Fruit fly (Drosophila melanogaster): ENCODE data around the gene CG12017.

The CG12017 gene

DNA sequence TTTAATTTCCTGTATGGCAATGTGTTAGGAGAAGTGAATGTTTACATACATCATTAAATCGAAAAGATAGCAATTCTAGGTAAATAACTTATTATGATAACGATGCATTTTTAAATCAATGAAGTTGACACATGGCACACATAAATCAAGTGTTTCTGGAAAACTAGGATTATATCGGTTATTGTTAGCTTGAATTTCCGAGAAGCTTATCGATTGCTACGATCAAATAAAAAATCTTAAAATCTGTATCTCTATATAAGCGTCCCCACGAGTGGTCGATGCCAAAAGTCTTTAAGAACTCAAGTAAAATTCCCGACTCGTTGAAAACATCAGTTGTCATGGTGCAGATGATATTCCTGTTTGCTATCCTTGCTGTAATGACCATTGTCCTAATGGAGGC, 34.7 kb downstream of the CG12017 start, which contains the start of gene Drsl3:
Drsl3 (plus strand) TSS at position 301 of the 400 bp plus-strand sequence.
- no peak for TF ChIP-seq CG17801 (GFP tag; optimal IDR thresholded peaks at IDR 0.05; ENCODE audit: partially characterized antibody)

DNA sequence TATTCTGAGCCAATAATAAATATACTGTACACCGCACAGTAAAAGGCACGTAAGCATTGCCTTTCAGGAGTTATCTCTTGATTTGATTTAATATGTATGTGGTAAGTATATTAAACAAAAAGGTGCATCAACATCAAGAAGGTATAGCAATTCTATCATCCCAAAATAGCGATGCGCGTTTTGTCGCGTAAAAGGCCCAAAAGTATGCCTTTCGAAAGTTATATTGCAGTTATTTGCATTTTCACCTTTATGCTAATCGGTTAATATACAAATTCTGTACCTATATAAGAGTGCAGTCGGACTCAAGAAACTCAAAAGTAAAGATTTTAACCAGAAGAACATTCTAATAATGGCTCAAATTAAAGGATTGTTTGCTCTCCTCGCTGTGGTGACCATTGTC, 35.2 kb downstream of the CG12017 start, which contains the start of gene Drsl4:
Drsl4 (plus strand) TSS at position 333 of the 400 bp plus-strand sequence.
- no peak for TF ChIP-seq CG17801 (GFP tag; optimal IDR thresholded peaks at IDR 0.05; ENCODE audit: partially characterized antibody)

DNA sequence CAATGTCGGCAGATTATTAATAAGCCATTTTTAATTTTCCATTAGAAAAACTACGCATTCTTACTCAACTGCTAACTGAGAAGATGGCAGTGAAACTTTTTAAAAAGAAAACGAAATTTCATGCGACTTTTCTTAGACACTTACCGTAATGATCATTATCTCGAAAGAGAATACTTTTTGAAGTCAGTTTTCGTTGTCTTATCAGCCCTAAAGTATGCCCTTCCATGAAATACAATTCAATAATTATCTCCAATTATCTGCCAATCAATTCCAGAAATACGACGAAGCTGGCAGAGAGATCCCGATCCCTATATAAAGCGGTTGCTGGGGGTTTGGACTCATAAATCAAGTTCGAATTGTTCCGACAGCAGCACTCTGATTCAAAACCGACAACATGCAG, 36.4 kb downstream of the CG12017 start, which contains the start of gene Drsl5:
Drsl5 (plus strand) TSS at position 341 of the 400 bp plus-strand sequence.
- TF ChIP-seq CG17801 (GFP tag; optimal IDR thresholded peaks at IDR 0.05; ENCODE audit: partially characterized antibody) = no peak

dm6 chr3L:3319223-3319643, 39.2 kb downstream of the CG12017 start, which contains the start of the genes PIG-C, CG12016 and Dpm2:
Gene PIG-C, minus strand, starts transcription at chr3L:3319232.
Gene CG12016, plus strand, starts transcription at chr3L:3319555.
Gene Dpm2, plus strand, starts transcription at chr3L:3319555.
- TF ChIP-seq CG17801 (GFP tag; optimal IDR thresholded peaks at IDR 0.05; ENCODE audit: partially characterized antibody) = peak; percentile 50

DNA sequence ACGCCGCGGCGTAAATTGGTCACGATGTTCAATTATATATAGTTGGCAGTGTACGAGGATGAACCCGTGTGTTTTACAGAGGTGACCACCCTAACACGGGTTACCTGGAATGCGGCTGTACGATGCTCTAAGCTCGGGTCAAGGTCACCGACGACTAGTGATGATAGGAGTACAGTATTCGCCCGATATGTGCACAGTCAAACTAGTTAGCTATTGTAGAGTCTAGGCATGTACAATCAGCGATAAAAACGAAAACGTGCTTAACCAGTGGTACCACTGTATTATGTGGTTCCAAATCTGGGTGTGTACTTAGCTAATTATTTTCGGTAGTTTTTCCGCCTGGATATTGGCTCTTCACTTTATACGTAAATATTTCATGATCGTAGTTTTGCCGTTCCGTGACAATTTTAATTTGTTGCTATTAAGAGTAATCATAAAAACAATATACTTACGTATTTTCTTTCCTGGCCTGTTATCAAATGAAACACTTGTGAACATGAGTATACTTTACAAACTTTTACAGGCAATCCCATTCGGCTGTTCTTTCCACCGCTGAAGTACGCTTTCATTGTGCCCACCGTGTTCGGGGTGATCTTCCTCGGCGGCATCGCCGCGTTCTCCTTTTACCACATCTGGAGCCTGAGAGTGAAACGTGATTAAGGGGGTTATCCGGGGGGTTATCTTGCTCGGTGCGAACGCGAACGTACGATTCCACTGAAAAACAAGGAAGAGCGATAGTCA, 40.1 kb downstream of the CG12017 start:
- TF ChIP-seq CG17801 (GFP tag; optimal IDR thresholded peaks at IDR 0.05; ENCODE audit: partially characterized antibody) = no peak

- TF ChIP-seq CG17801 (GFP tag; optimal IDR thresholded peaks at IDR 0.05; ENCODE audit: partially characterized antibody) = no peak
Measured at dm6 chr3L:3325597-3325924, 45.5 kb downstream of the CG12017 start.

DNA sequence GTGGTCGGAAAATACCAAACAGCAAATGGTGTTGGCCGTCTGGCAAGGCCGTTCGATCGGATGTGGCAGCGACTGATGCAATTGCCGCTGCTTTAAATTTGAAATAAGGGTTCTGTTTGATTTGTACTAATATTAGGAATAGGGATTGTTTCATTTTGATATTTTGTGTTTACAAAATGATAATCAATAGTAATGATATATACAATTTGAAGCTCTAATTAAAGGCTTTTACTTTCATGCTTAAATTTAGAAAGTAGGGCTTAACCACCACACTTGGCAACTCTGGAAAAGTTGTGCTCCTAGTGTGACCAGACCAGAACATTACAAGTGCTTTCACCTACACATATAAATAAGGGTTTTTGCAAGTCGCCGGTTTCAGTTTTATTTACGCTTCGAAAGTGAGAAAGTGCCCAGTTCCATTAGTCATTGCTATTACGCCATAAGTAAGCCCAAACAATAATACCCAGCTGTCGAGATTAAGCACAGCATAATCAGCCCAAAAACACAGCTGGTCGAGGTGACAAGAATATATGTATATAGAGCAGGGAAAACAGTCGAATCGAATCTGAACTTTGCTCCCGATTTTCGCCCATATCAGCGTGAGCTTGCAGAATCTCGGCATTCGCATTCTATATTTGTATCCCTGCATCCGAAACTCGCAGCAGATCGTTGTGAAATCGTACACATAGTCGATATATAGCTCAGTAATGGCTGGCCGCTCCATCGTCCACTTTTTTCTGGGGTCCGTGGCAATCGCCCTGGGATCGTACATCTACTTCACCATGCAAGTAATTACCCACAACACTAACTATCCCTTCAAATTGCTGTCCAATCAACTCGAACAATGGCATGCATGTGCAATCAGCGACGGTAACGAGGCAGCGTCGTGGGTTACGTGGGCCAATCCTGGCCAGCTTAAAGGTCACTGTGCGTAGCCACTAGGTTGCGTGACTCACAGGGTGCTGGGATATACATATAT, 46.2 kb downstream of the CG12017 start, which contains the start of gene Gtpx:
Gtpx (plus strand) TSS at position 341 of the 979 bp plus-strand sequence.
- TF ChIP-seq CG17801 (GFP tag; optimal IDR thresholded peaks at IDR 0.05; ENCODE audit: partially characterized antibody) = peak; percentile 24

DNA sequence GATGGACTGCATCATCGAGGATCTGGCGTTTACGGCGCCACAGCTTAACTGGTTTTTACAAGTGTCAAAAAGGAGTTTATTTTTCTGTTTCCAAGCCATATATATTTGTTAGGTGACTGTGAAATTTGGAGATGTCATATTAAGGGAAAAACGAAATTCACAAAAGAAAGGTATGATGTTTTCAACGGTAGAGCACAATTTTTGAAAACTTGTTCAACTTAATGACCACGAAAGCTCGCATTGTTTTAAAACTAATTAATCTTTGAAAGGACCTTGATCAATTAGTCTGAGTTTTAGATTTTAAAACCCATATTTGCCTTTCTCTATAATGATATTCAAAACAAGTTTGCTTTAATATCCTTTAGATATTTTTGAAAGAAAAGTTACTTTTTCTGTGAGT, 48.7 kb downstream of the CG12017 start, which contains the start of gene Strip:
Strip (minus strand) TSS at position 101 of the 400 bp plus-strand sequence.
- no peak for TF ChIP-seq CG17801 (GFP tag; optimal IDR thresholded peaks at IDR 0.05; ENCODE audit: partially characterized antibody)

DNA sequence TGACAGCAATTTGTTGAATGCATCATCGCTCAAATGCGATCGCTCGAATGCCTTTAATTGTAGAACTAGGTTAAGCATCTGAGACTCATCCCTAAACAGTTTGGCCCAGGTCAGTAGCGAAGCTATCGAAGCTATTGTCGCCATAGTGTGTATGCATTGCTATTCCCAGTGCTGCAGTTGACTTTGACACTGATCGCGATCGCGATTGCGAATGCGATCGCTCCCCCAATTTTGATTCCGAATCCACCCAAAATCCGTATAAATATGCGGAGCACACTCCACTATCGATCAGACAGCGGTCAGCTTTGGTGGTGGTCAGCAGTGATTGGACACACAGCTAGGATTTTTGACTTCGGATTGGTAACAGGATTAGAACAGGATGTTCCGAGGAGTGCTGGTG, 49.7 kb downstream of the CG12017 start, which contains the start of gene CG14961:
CG14961 (plus strand) TSS at position 301 of the 400 bp plus-strand sequence.
- no peak for TF ChIP-seq CG17801 (GFP tag; optimal IDR thresholded peaks at IDR 0.05; ENCODE audit: partially characterized antibody)

- TF ChIP-seq CG17801 (GFP tag; optimal IDR thresholded peaks at IDR 0.05; ENCODE audit: partially characterized antibody) = peak; percentile 37
Measured at dm6 chr3L:3334784-3335183, 54.7 kb downstream of the CG12017 start, which contains the start of gene CG14969. Gene CG14969, minus strand, starts transcription at chr3L:3334978.

DNA sequence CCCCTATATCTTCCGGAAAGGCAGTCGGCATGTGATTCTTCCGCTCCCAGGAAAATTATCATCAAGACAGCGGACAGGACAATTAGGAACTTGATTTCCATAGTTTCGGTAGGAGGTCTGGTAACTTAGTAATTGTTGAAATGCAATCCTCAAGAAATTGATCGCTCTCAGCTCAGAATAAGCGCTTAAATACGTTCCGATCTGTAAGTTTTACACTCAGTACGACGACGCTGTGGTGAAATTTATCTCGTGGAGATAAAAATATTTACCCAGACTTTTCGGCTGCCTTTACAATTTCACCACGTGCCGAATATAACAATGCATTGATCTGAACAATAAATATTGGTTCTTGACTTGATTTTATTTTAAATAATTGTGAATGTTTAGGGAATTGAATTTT, 55.6 kb downstream of the CG12017 start, which contains the start of gene Drsl1:
Drsl1 (minus strand) TSS at position 101 of the 400 bp plus-strand sequence.
- no peak for TF ChIP-seq CG17801 (GFP tag; optimal IDR thresholded peaks at IDR 0.05; ENCODE audit: partially characterized antibody)

dm6 chr3L:3336368-3337164, 56.5 kb downstream of the CG12017 start, which contains the start of the genes Drsl6 and kst:
Gene Drsl6, minus strand, starts transcription at chr3L:3336418.
Gene kst, plus strand, starts transcription at chr3L:3336860.
- TF ChIP-seq CG17801 (GFP tag; optimal IDR thresholded peaks at IDR 0.05; ENCODE audit: partially characterized antibody) = peak; percentile 87

DNA sequence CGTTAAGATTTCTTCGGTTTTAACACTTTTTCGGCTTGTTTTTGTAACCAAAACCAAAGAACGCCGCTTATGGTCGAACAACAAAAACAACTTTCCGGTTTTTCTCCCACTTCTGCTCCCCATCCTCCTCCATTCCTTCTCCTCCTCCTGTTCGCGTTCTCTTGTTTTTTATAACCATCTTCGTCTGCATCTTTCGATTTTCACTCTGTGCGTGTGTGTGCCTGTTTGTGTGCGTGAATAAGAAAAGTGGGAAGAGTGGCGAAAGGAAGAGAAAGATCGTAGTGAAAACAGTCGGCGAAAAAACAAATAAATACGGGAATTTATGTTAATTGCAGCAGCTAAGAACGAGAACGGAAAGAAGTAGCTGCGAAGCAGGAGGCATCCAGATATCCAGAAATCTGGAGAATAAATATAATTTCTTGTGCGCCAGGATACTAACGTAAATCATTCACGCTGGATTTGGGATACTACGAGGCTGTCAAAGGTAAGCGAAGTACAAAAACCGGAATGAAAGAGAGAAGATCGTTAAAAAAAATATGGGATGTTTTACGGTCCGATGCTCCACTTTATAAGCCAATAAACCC, 57.4 kb downstream of the CG12017 start:
- no peak for TF ChIP-seq CG17801 (GFP tag; optimal IDR thresholded peaks at IDR 0.05; ENCODE audit: partially characterized antibody)
